Worm (Caenorhabditis elegans) whole organism, early embryonic: ENCODE measurements around the gene F44D12.19.

ENCODE experiments used
- B0310.2 ChIP-seq: sonication (generic microtip); optimal IDR thresholded peaks from 2 replicates; lab custom pipeline; 2016; ENCODE audit warnings: mild to moderate bottlenecking, missing genetic modification characterization, missing compliant biosample characterization
- F13C5.2 ChIP-seq: sonication (generic microtip); optimal IDR thresholded peaks from 2 replicates; lab custom pipeline; 2017; ENCODE audit warnings: mild to moderate bottlenecking, missing genetic modification characterization, inconsistent platforms, missing compliant biosample characterization
- aly-1 ChIP-seq: sonication (generic microtip); optimal IDR thresholded peaks from 2 replicates; lab custom pipeline; 2016; ENCODE audit warnings: missing genetic modification characterization, missing compliant biosample characterization
- ama-1 ChIP-seq: fragments of 150-350 bp; optimal IDR thresholded peaks from 2 replicates; lab custom pipeline; 2014
- ceh-13 ChIP-seq: fragments of 200-800 bp; sonication (Bioruptor generic); optimal IDR thresholded peaks from 2 replicates; lab custom pipeline; 2018; ENCODE audit warnings: mild to moderate bottlenecking, missing genetic modification characterization, missing compliant biosample characterization
- ceh-36 ChIP-seq: sonication (generic microtip); optimal IDR thresholded peaks from 2 replicates; lab custom pipeline; 2016; ENCODE audit warnings: missing genetic modification characterization, inconsistent platforms, missing compliant biosample characterization
- ets-7 ChIP-seq: sonication (generic microtip); optimal IDR thresholded peaks from 2 replicates; lab custom pipeline; 2016; ENCODE audit warnings: missing genotype, missing genetic modification characterization, missing compliant biosample characterization
- flt-1 ChIP-seq: fragments of 200-800 bp; sonication (Bioruptor generic); IDR thresholded peaks from 2 replicates; pipeline ENCODE4 v1.3.6; 2022; ENCODE audit warnings: missing genetic modification characterization, missing compliant biosample characterization
- hmbx-1 ChIP-seq: sonication (generic microtip); optimal IDR thresholded peaks from 2 replicates; lab custom pipeline; 2016; ENCODE audit warnings: mild to moderate bottlenecking, missing genetic modification characterization, missing compliant biosample characterization
- hmg-4 ChIP-seq: fragments of 200-800 bp; sonication (Bioruptor generic); optimal IDR thresholded peaks from 2 replicates; lab custom pipeline; 2018; ENCODE audit warnings: mild to moderate bottlenecking, missing genetic modification characterization, missing compliant biosample characterization
- hnd-1 ChIP-seq: sonication (generic microtip); optimal IDR thresholded peaks from 2 replicates; lab custom pipeline; 2016; ENCODE audit warnings: missing genetic modification characterization, missing compliant biosample characterization
- pes-1 ChIP-seq: fragments of 200-800 bp; sonication (Bioruptor generic); IDR thresholded peaks from 2 replicates; pipeline ENCODE4 v1.3.6; 2022; ENCODE audit warnings: missing genetic modification reagents, missing genetic modification characterization, missing compliant biosample characterization
- scrt-1 ChIP-seq: fragments of 200-800 bp; sonication (Bioruptor generic); IDR thresholded peaks from 2 replicates; pipeline ENCODE4 v1.3.6; 2022; ENCODE audit warnings: missing genetic modification characterization, missing compliant biosample characterization
- sea-1 ChIP-seq: fragments of 200-800 bp; sonication (Bioruptor generic); conservative IDR thresholded peaks from 2 replicates; pipeline ENCODE4 v1.3.6; 2022; ENCODE audit warnings: missing genetic modification characterization, missing compliant biosample characterization
- tbx-11 ChIP-seq: fragments of 200-800 bp; sonication (Bioruptor generic); IDR thresholded peaks from 2 replicates; pipeline ENCODE4 v1.3.6; 2022; ENCODE audit warnings: missing genetic modification characterization, missing compliant biosample characterization
- tbx-37 ChIP-seq: fragments of 200-800 bp; sonication (Bioruptor generic); conservative IDR thresholded peaks from 2 replicates; pipeline ENCODE4 v1.3.6; 2022; ENCODE audit warnings: missing genetic modification reagents, missing genetic modification characterization, missing compliant biosample characterization
- tra-4 ChIP-seq: sonication (generic microtip); optimal IDR thresholded peaks from 2 replicates; lab custom pipeline; 2017; ENCODE audit warnings: missing genetic modification characterization, missing compliant biosample characterization

The F44D12.19 gene

ce11 chrIV:10021283-10021682 is at the start of gene F44D12.19:
Gene F44D12.19 (plus strand): TSS chrIV:10021583.
- TF ChIP-seq hmbx-1 (tag; lab: Kevin White, UChicago), result no peak
- no peak for TF ChIP-seq ets-7
- no peak for TF ChIP-seq ama-1 (lab: Kevin White, UChicago)
- TF ChIP-seq B0310.2 (tag; lab: Kevin White, UChicago), result no peak
- no peak for TF ChIP-seq tra-4 (tag; lab: Kevin White, UChicago)
- TF ChIP-seq tbx-37 (GFP tag; lab: Robert Waterston, UW), result no peak
- no peak for TF ChIP-seq scrt-1 (GFP tag; lab: Robert Waterston, UW)
- TF ChIP-seq aly-1 (tag; lab: Kevin White, UChicago), result no peak
- TF ChIP-seq sea-1 (GFP tag; lab: Robert Waterston, UW), result no peak
- no peak for TF ChIP-seq ceh-13 (GFP tag; lab: Kevin White, UChicago)
- TF ChIP-seq tbx-11, result no peak
- TF ChIP-seq hmg-4 (GFP tag; lab: Kevin White, UChicago), result no peak
- TF ChIP-seq F13C5.2 (tag; lab: Kevin White, UChicago), result no peak
- no peak for TF ChIP-seq flt-1 (GFP tag; lab: Robert Waterston, UW)
- TF ChIP-seq ceh-36 (tag; lab: Kevin White, UChicago), result no peak
- no peak for TF ChIP-seq hnd-1 (tag; lab: Kevin White, UChicago)

DNA sequence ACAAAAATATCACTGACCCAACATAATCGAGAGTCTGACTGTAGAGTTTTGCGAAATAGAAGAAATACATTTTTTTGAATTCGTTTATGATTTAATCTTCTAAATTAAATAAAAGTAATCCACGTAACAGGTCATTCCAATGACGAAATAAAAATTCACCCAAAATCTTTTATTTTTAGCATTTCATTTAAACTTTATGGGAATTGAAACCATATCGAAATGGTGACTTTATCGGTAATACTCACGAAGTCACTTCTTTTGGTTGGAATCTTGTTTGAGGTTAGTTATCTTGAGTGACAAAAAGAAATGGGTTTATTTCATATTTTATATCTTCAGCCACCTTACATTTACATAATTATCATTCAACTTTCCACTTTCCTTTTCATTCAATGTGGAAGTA is 48.8 kb upstream of the F44D12.19 start, which contains the start of the genes C47E12.12 and C47E12.10:
C47E12.12 (minus strand) TSS at position 101 of the 400 bp plus-strand sequence.
C47E12.10 (plus strand) TSS at position 172 of the 400 bp plus-strand sequence.
- TF ChIP-seq tra-4 (tag; lab: Kevin White, UChicago) (no peak), tbx-11 (no peak), hnd-1 (tag; lab: Kevin White, UChicago) (no peak), hmg-4 (GFP tag; lab: Kevin White, UChicago) (no peak), aly-1 (tag; lab: Kevin White, UChicago) (no peak), B0310.2 (tag; lab: Kevin White, UChicago) (no peak), ceh-13 (GFP tag; lab: Kevin White, UChicago) (no peak), ets-7 (no peak), sea-1 (GFP tag; lab: Robert Waterston, UW) (no peak), F13C5.2 (tag; lab: Kevin White, UChicago) (no peak), scrt-1 (GFP tag; lab: Robert Waterston, UW) (no peak), hmbx-1 (tag; lab: Kevin White, UChicago) (no peak), tbx-37 (GFP tag; lab: Robert Waterston, UW) (no peak), flt-1 (GFP tag; lab: Robert Waterston, UW) (no peak), ceh-36 (tag; lab: Kevin White, UChicago) (no peak), pes-1 (GFP tag; lab: Robert Waterston, UW) (no peak), ama-1 (lab: Kevin White, UChicago) (no peak)

ce11 chrIV:9974392-9974791 is 47.0 kb upstream of the F44D12.19 start, which contains the start of gene C47E12.9:
Gene C47E12.9 (plus strand): TSS chrIV:9974692.
- TF ChIP-seq scrt-1 (GFP tag; lab: Robert Waterston, UW) (no peak), tbx-11 (no peak), B0310.2 (tag; lab: Kevin White, UChicago) (no peak), ets-7 (no peak), aly-1 (tag; lab: Kevin White, UChicago) (no peak), ceh-36 (tag; lab: Kevin White, UChicago) (no peak), sea-1 (GFP tag; lab: Robert Waterston, UW) (no peak), ceh-13 (GFP tag; lab: Kevin White, UChicago) (no peak), hmg-4 (GFP tag; lab: Kevin White, UChicago) (no peak), ama-1 (lab: Kevin White, UChicago) (no peak), F13C5.2 (tag; lab: Kevin White, UChicago) (no peak)

DNA sequence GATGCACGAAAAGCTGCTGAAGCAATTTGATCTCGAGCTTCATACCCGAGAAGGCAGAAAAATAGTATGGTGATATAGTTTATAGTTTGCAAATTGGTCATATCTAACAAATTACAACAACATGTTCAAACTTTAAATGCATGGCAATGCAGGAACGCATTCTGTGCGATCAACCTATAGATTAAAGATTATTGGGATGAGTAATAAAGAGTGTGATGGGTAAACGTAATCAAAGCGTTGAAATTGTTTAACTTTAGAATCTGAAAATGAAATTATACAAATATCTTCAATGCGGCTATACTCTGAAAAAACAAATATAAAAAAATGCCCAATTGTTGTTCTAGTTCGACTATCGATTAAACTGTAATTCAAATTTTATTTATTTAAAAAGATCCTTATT is 45.1 kb upstream of the F44D12.19 start, which contains the start of gene C47E12.14:
C47E12.14 (minus strand) TSS at position 101 of the 400 bp plus-strand sequence.
- TF ChIP-seq tra-4 (tag; lab: Kevin White, UChicago) (no peak), flt-1 (GFP tag; lab: Robert Waterston, UW) (no peak), ceh-13 (GFP tag; lab: Kevin White, UChicago) (no peak), ceh-36 (tag; lab: Kevin White, UChicago) (no peak), scrt-1 (GFP tag; lab: Robert Waterston, UW) (no peak), hnd-1 (tag; lab: Kevin White, UChicago) (no peak), aly-1 (tag; lab: Kevin White, UChicago) (no peak), ama-1 (lab: Kevin White, UChicago) (no peak)

DNA sequence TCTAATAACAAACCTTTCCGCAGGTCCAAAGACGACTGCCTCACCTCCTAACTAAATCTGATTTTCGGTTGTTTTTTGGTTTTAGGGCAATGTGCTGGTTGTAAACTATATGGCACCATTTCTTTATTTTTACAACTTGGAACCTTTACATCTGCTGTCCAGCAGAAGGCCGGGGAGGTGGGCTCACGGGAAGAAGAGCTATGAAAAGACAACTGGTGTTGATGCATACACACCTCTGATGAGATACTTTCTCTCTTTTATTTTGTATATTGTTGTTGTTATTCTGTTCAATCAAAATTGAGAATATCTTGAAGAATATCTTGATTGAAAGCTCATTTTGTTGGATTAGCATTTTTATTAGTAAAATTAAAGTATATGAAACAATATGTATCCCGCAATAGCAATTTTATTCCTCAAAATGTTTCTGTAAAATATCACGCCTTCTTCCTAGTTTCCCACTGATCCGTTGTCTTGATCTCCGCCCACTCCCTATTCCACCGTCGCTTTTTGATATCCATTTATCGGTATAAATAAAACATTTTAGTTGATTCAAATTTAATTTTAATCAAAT is 43.7 kb upstream of the F44D12.19 start, which contains the start of gene dhp-2:
dhp-2 (plus strand) TSS at position 521 of the 571 bp plus-strand sequence.
- TF ChIP-seq B0310.2 (tag; lab: Kevin White, UChicago) (no peak), ama-1 (lab: Kevin White, UChicago) (no peak)

DNA sequence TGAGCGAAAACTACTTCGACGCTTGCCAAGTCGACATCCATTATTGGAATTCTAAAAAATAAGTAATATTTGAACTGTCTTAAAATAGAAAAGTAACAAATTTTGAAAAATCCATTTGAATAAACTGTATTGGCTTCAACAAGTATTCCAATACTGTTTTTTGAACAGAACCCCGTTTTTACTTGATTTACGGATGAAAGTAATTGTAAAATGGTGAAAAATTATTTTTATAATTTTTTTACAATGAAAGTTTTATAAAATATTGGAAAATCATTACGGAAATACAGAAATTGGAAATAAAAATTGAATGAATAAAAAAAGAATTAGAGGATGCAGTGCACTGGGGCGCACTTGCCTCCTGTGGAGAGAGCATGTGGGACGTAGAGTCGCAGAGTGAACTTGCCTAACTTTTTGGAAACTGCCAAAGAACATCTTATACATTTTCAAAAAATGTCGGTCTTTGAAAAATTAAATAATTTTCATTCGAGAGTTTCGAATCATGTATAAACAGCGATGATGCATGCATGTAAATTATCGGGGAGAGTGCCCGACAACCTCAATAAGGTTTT is 39.1 kb upstream of the F44D12.19 start, which contains the start of gene rrp-1:
rrp-1 (minus strand) TSS at position 51 of the 569 bp plus-strand sequence.
- no peak for TF ChIP-seq hmg-4 (GFP tag; lab: Kevin White, UChicago)
- no peak for TF ChIP-seq F13C5.2 (tag; lab: Kevin White, UChicago)
- TF ChIP-seq scrt-1 (GFP tag; lab: Robert Waterston, UW), result no peak
- no peak for TF ChIP-seq ceh-13 (GFP tag; lab: Kevin White, UChicago)

- TF ChIP-seq hmg-4 (GFP tag; lab: Kevin White, UChicago), result no peak
- no peak for TF ChIP-seq ceh-36 (tag; lab: Kevin White, UChicago)
These were observed 38.5 kb upstream of the F44D12.19 start, which contains the start of gene mam-2 for ce11 chrIV:9982895-9983294. Gene mam-2 (plus strand): TSS chrIV:9983195.
